Fruit fly (Drosophila melanogaster) whole organism, embryonic: Measurements from ENCODE around the gene CAH16.

Source experiments
- Abd-B ChIP-seq: fragments of 200-800 bp; sonication (Bioruptor generic); optimal IDR thresholded peaks from 2 replicates; lab custom pipeline; 2018; ENCODE audit warnings: missing biosample characterization, mild to moderate bottlenecking, missing genetic modification characterization, moderate library complexity
- Atf6 ChIP-seq: fragments of 200-800 bp; sonication (Bioruptor generic); IDR thresholded peaks from 2 replicates; pipeline ENCODE4 v1.3.6; 2022; ENCODE audit warnings: missing biosample characterization, missing genetic modification characterization
- Bgb ChIP-seq: fragments of 200-800 bp; sonication (Bioruptor generic); IDR thresholded peaks from 2 replicates; pipeline ENCODE4 v1.3.6; 2022; ENCODE audit warnings: missing biosample characterization, missing genetic modification characterization; ENCODE audit not compliant: partially characterized antibody
- CG10209 ChIP-seq: fragments of 200-800 bp; sonication (Bioruptor generic); optimal IDR thresholded peaks from 3 replicates; lab custom pipeline; 2017; ENCODE audit warnings: missing biosample characterization, mild to moderate bottlenecking, missing genetic modification characterization, missing genetic modification reagents
- CG1233 ChIP-seq: fragments of 200-800 bp; sonication (Bioruptor generic); optimal IDR thresholded peaks from 4 replicates; lab custom pipeline; 2018; ENCODE audit warnings: missing biosample characterization, mild to moderate bottlenecking, missing genetic modification characterization
- CG13287 ChIP-seq: fragments of 200-800 bp; sonication (Bioruptor generic); IDR thresholded peaks from 2 replicates; pipeline ENCODE4 v1.3.6; 2022; ENCODE audit warnings: missing biosample characterization, missing genetic modification characterization; ENCODE audit not compliant: partially characterized antibody
- CG13424 ChIP-seq: fragments of 200-800 bp; sonication (Bioruptor generic); optimal IDR thresholded peaks from 2 replicates; lab custom pipeline; 2019; ENCODE audit warnings: missing biosample characterization, mild to moderate bottlenecking, missing genetic modification characterization, moderate library complexity
- CG13624 ChIP-seq: fragments of 200-800 bp; sonication (Bioruptor generic); optimal IDR thresholded peaks from 2 replicates; lab custom pipeline; 2016; ENCODE audit warnings: missing biosample characterization, missing genetic modification characterization
- CG14710 ChIP-seq: fragments of 200-800 bp; sonication (Bioruptor generic); optimal IDR thresholded peaks from 3 replicates; lab custom pipeline; 2019; ENCODE audit warnings: missing biosample characterization, mild to moderate bottlenecking, missing genetic modification characterization, moderate library complexity
- CG15514 ChIP-seq: fragments of 200-800 bp; sonication (Bioruptor generic); optimal IDR thresholded peaks from 3 replicates; lab custom pipeline; 2017; ENCODE audit warnings: missing biosample characterization, missing genetic modification characterization, mild to moderate bottlenecking, moderate library complexity, missing genetic modification reagents
- CG1603 ChIP-seq: fragments of 200-800 bp; sonication (Bioruptor generic); optimal IDR thresholded peaks from 2 replicates; lab custom pipeline; 2019; ENCODE audit warnings: missing biosample characterization, mild to moderate bottlenecking, missing genetic modification characterization, moderate library complexity
- CG2712 ChIP-seq: fragments of 200-800 bp; optimal IDR thresholded peaks from 3 replicates; lab custom pipeline; 2019; ENCODE audit warnings: missing biosample characterization, mild to moderate bottlenecking, missing genetic modification characterization, moderate library complexity
- CG34224 ChIP-seq: fragments of 200-800 bp; sonication (Bioruptor generic); IDR thresholded peaks from 3 replicates; pipeline ENCODE4 v1.3.6; 2022; ENCODE audit warnings: missing biosample characterization, missing genetic modification characterization; ENCODE audit not compliant: partially characterized antibody
- CG42726 ChIP-seq: fragments of 200-800 bp; sonication (Bioruptor generic); IDR thresholded peaks from 2 replicates; pipeline ENCODE4 v1.3.6; 2022; ENCODE audit warnings: missing biosample characterization, missing genetic modification characterization; ENCODE audit not compliant: partially characterized antibody
- CG5245 ChIP-seq: fragments of 200-800 bp; sonication (Bioruptor generic); optimal IDR thresholded peaks from 3 replicates; lab custom pipeline; 2016; ENCODE audit warnings: missing biosample characterization, missing genetic modification characterization
- CG9817 ChIP-seq: fragments of 200-800 bp; sonication (Bioruptor generic); optimal IDR thresholded peaks from 2 replicates; lab custom pipeline; 2018; ENCODE audit warnings: missing biosample characterization, mild to moderate bottlenecking, missing genetic modification characterization, moderate library complexity
- CHES-1-like ChIP-seq: fragments of 200-800 bp; sonication (Bioruptor generic); optimal IDR thresholded peaks from 2 replicates; lab custom pipeline; 2016; ENCODE audit warnings: missing biosample characterization, missing genetic modification characterization
- Dp ChIP-seq: fragments of 200-800 bp; sonication (Bioruptor generic); optimal IDR thresholded peaks from 2 replicates; lab custom pipeline; 2018; ENCODE audit warnings: missing biosample characterization, mild to moderate bottlenecking, missing genetic modification characterization, moderate library complexity
- Elba2 ChIP-seq: fragments of 200-800 bp; sonication (Bioruptor generic); optimal IDR thresholded peaks from 3 replicates; lab custom pipeline; 2016; ENCODE audit warnings: missing biosample characterization, missing genetic modification characterization
- Fer2 ChIP-seq: fragments of 200-800 bp; sonication (Bioruptor generic); optimal IDR thresholded peaks from 2 replicates; lab custom pipeline; 2018; ENCODE audit warnings: missing biosample characterization, mild to moderate bottlenecking, missing genetic modification characterization, moderate library complexity
- HLH4C ChIP-seq: fragments of 200-800 bp; sonication (Bioruptor generic); IDR thresholded peaks from 3 replicates; pipeline ENCODE4 v1.3.6; 2022; ENCODE audit warnings: missing biosample characterization, missing genetic modification characterization; ENCODE audit not compliant: partially characterized antibody
- Hr78 ChIP-seq, 2 experiments: fragments of 200-800 bp in 1 of 2; fragments of >200 bp in 1 of 2; sonication (Bioruptor generic) in 1 of 2; optimal IDR thresholded peaks; 2 replicates each; lab custom pipeline; 2017 to 2019; ENCODE audit warnings: missing biosample characterization in 2 of 2, missing genetic modification characterization in 2 of 2, mild to moderate bottlenecking in 1 of 2, moderate library complexity in 1 of 2
- Mrtf ChIP-seq: fragments of 200-800 bp; sonication (Bioruptor generic); IDR thresholded peaks from 3 replicates; pipeline ENCODE4 v1.3.6; 2022; ENCODE audit warnings: missing biosample characterization, missing genetic modification characterization
- Opbp ChIP-seq: fragments of 200-800 bp; sonication (Bioruptor generic); IDR thresholded peaks from 3 replicates; pipeline ENCODE4 v1.3.6; 2022; ENCODE audit warnings: missing biosample characterization, missing genetic modification characterization; ENCODE audit not compliant: partially characterized antibody
- Pdp1 ChIP-seq, 2 experiments: fragments of 200-800 bp; sonication (Bioruptor generic); optimal IDR thresholded peaks; 3 replicates each; lab custom pipeline; 2016; ENCODE audit warnings: missing biosample characterization in 2 of 2, missing genetic modification characterization in 2 of 2, mild to moderate bottlenecking in 1 of 2, moderate library complexity in 1 of 2
- Scr ChIP-seq: fragments of 200-800 bp; sonication (Bioruptor generic); IDR thresholded peaks from 2 replicates; pipeline ENCODE4 v1.3.6; 2022; ENCODE audit warnings: missing biosample characterization, missing genetic modification characterization; ENCODE audit not compliant: partially characterized antibody
- YL-1 ChIP-seq: fragments of 200-800 bp; sonication (Bioruptor generic); optimal IDR thresholded peaks from 3 replicates; lab custom pipeline; 2017; ENCODE audit warnings: missing biosample characterization, mild to moderate bottlenecking, missing genetic modification characterization
- chinmo ChIP-seq: fragments of 200-800 bp; sonication (Bioruptor generic); IDR thresholded peaks from 4 replicates; pipeline ENCODE4 v1.3.6; 2022; ENCODE audit warnings: missing biosample characterization, missing genetic modification characterization; ENCODE audit not compliant: partially characterized antibody
- dan ChIP-seq: fragments of 200-800 bp; sonication (Bioruptor generic); IDR thresholded peaks from 2 replicates; pipeline ENCODE4 v1.3.6; 2022; ENCODE audit warnings: missing biosample characterization, missing genetic modification characterization
- dimm ChIP-seq: fragments of 200-800 bp; sonication (Bioruptor generic); IDR thresholded peaks from 2 replicates; pipeline ENCODE4 v1.3.6; 2022; ENCODE audit warnings: missing biosample characterization, missing genetic modification characterization
- gsb-n ChIP-seq: fragments of 200-800 bp; sonication (Bioruptor generic); optimal IDR thresholded peaks from 3 replicates; lab custom pipeline; 2018; ENCODE audit warnings: missing biosample characterization, mild to moderate bottlenecking, missing genetic modification characterization
- hbn ChIP-seq: fragments of 200-800 bp; sonication (Bioruptor generic); IDR thresholded peaks from 2 replicates; pipeline ENCODE4 v1.3.6; 2022; ENCODE audit warnings: missing biosample characterization, missing genetic modification characterization; ENCODE audit not compliant: partially characterized antibody
- inv ChIP-seq: fragments of 200-800 bp; sonication (Bioruptor generic); IDR thresholded peaks from 2 replicates; pipeline ENCODE4 v1.3.6; 2022; ENCODE audit warnings: missing biosample characterization, missing genetic modification characterization; ENCODE audit not compliant: partially characterized antibody
- jing ChIP-seq: fragments of 200-800 bp; sonication (Bioruptor generic); optimal IDR thresholded peaks from 2 replicates; lab custom pipeline; 2018; ENCODE audit warnings: missing biosample characterization, mild to moderate bottlenecking, missing genetic modification characterization
- knrl ChIP-seq: fragments of 200-800 bp; sonication (Bioruptor generic); IDR thresholded peaks from 3 replicates; pipeline ENCODE4 v1.3.6; 2022; ENCODE audit warnings: missing biosample characterization, missing genetic modification characterization; ENCODE audit not compliant: partially characterized antibody
- lola ChIP-seq, 3 experiments: fragments of >200 bp in 2 of 3; fragments of 200-800 bp in 1 of 3; sonication (Bioruptor generic) in 1 of 3; optimal IDR thresholded peaks; 2 replicates each; lab custom pipeline; 2017 to 2019; ENCODE audit warnings: missing biosample characterization in 3 of 3, missing genetic modification characterization in 3 of 3, mild to moderate bottlenecking in 1 of 3, moderate library complexity in 1 of 3
- mld ChIP-seq: fragments of 200-800 bp; sonication (Bioruptor generic); IDR thresholded peaks from 3 replicates; pipeline ENCODE4 v1.3.6; 2022; ENCODE audit warnings: missing biosample characterization, missing genetic modification characterization; ENCODE audit not compliant: partially characterized antibody
- nmo ChIP-seq: fragments of 200-800 bp; sonication (Bioruptor generic); optimal IDR thresholded peaks from 2 replicates; lab custom pipeline; 2018; ENCODE audit warnings: missing biosample characterization, mild to moderate bottlenecking, missing genetic modification characterization, moderate library complexity
- otp ChIP-seq: fragments of 200-800 bp; sonication (Bioruptor generic); IDR thresholded peaks from 3 replicates; pipeline ENCODE4, ENCODE4 v1.3.6; 2022; ENCODE audit warnings: missing biosample characterization, missing genetic modification characterization
- scrt ChIP-seq: fragments of 200-800 bp; sonication (Bioruptor generic); optimal IDR thresholded peaks from 2 replicates; lab custom pipeline; 2018; ENCODE audit warnings: missing biosample characterization, mild to moderate bottlenecking, missing genetic modification characterization, moderate library complexity
- sens ChIP-seq: fragments of 200-800 bp; sonication (Bioruptor generic); peaks from one replicate; lab custom pipeline; 2016; ENCODE audit warnings: missing biosample characterization, missing genetic modification characterization
- sim ChIP-seq: fragments of 200-800 bp; sonication (Bioruptor generic); IDR thresholded peaks from 2 replicates; pipeline ENCODE4 v1.3.6; 2022; ENCODE audit warnings: missing biosample characterization, missing genetic modification characterization
- sna ChIP-seq: fragments of 200-800 bp; sonication (Bioruptor generic); IDR thresholded peaks from 2 replicates; pipeline ENCODE4 v1.3.6; 2022; ENCODE audit warnings: missing biosample characterization, missing genetic modification characterization; ENCODE audit not compliant: partially characterized antibody
- stwl ChIP-seq: fragments of 200-800 bp; sonication (Bioruptor generic); optimal IDR thresholded peaks from 3 replicates; lab custom pipeline; 2018; ENCODE audit warnings: missing biosample characterization, mild to moderate bottlenecking, missing genetic modification characterization, moderate library complexity
- sug ChIP-seq: fragments of 200-800 bp; optimal IDR thresholded peaks from 2 replicates; lab custom pipeline; 2019; ENCODE audit warnings: missing biosample characterization, mild to moderate bottlenecking, missing genetic modification characterization, moderate library complexity
- tgo ChIP-seq: fragments of 200-800 bp; sonication (Bioruptor generic); IDR thresholded peaks from 3 replicates; pipeline ENCODE4 v1.3.6; 2022; ENCODE audit warnings: missing biosample characterization, missing genetic modification characterization
- trem ChIP-seq: fragments of 200-800 bp; optimal IDR thresholded peaks from 3 replicates; lab custom pipeline; 2019; ENCODE audit warnings: missing biosample characterization, mild to moderate bottlenecking, missing genetic modification characterization, moderate library complexity

Gene CAH16

dm6 chr3R:31254808-31255207 is 5.2 kb upstream of the CAH16 start, which contains the start of the genes CG1750 and spn-F (continued):
- TF ChIP-seq scrt (GFP tag; lab: Kevin White, UChicago): peak; percentile 91
- TF ChIP-seq CG10209 (GFP tag; lab: Kevin White, UChicago): no peak
- TF ChIP-seq Mrtf (GFP tag; lab: Robert Waterston, UW): no peak
- TF ChIP-seq Elba2 (GFP tag; lab: Kevin White, UChicago): peak; percentile 66
- peak; percentile 23 for TF ChIP-seq CG15514 (GFP tag; lab: Kevin White, UChicago)
- TF ChIP-seq otp (GFP tag; lab: Robert Waterston, UW): no peak
- TF ChIP-seq knrl (GFP tag; lab: Robert Waterston, UW): peak; percentile 71; the same call in 2 of the 3 replicates
- no peak for TF ChIP-seq dan (GFP tag; lab: Robert Waterston, UW)
- TF ChIP-seq HLH4C (GFP tag; lab: Robert Waterston, UW): 0 out of 3 replicates have a peak, but pooled peaks have one; percentile 30
- peak; percentile 64 for TF ChIP-seq stwl (tag; lab: Kevin White, UChicago)
- TF ChIP-seq CG14710 (tag; lab: Kevin White, UChicago): peak; percentile 50
- TF ChIP-seq trem: peak; percentile 62
- TF ChIP-seq YL-1: peak; percentile 43
- 0 out of 4 replicates have a peak, but pooled peaks have one; percentile 60 for TF ChIP-seq chinmo (GFP tag; lab: Robert Waterston, UW)
- TF ChIP-seq CG9817 (tag; lab: Kevin White, UChicago): no peak
- peak; percentile 20 for TF ChIP-seq CG13424
- TF ChIP-seq Pdp1 (GFP tag; optimal IDR thresholded peaks at IDR 0.05; lab: Kevin White, UChicago): peak in 1 of 2 experiments; percentile 98
- TF ChIP-seq CG42726 (GFP tag; lab: Robert Waterston, UW): no peak
- peak; percentile 85 for TF ChIP-seq sna
- no peak for TF ChIP-seq CHES-1-like (GFP tag; lab: Kevin White, UChicago)
- TF ChIP-seq jing (GFP tag; lab: Kevin White, UChicago): no peak
- TF ChIP-seq Hr78 (GFP tag; optimal IDR thresholded peaks at IDR 0.05; lab: Kevin White, UChicago): peak in 1 of 2 experiments; percentile 0
- no peak for TF ChIP-seq CG2712 (tag; lab: Kevin White, UChicago)
- TF ChIP-seq CG5245 (GFP tag; lab: Kevin White, UChicago): no peak
- peak; percentile 56 for TF ChIP-seq Bgb (GFP tag; lab: Robert Waterston, UW)
- TF ChIP-seq CG1603 (tag; lab: Kevin White, UChicago): peak; percentile 5
- peak; percentile 14 for TF ChIP-seq Dp (GFP tag; lab: Kevin White, UChicago)
- TF ChIP-seq Fer2 (tag; lab: Kevin White, UChicago): no peak
- no peak for TF ChIP-seq sim
- peak; percentile 13 for TF ChIP-seq sug (tag; lab: Kevin White, UChicago)
- peak; percentile 54 for TF ChIP-seq gsb-n (tag; lab: Kevin White, UChicago)
- no peak for TF ChIP-seq CG13624 (GFP tag; lab: Kevin White, UChicago)
- TF ChIP-seq hbn (GFP tag; lab: Robert Waterston, UW): peak; percentile 73
- 0 out of 3 replicates have a peak, but pooled peaks have one; percentile 36 for TF ChIP-seq Opbp (GFP tag; lab: Robert Waterston, UW)
- TF ChIP-seq tgo (GFP tag; lab: Robert Waterston, UW): no peak
- TF ChIP-seq inv (GFP tag; lab: Robert Waterston, UW): peak; percentile 56
- TF ChIP-seq nmo (GFP tag; lab: Kevin White, UChicago): peak; percentile 32
- TF ChIP-seq dimm (GFP tag; lab: Robert Waterston, UW): no peak
- peak; percentile 78 for TF ChIP-seq Scr (GFP tag; lab: Robert Waterston, UW)
- peak; percentile 49; the same call in 2 of the 3 replicates for TF ChIP-seq CG34224 (GFP tag; lab: Robert Waterston, UW)
- peak in 1 of 3 experiments; percentile 1 for TF ChIP-seq lola (GFP tag; optimal IDR thresholded peaks at IDR 0.05; lab: Kevin White, UChicago)
- no peak for TF ChIP-seq Atf6 (GFP tag; lab: Robert Waterston, UW)
- no peak for TF ChIP-seq CG1233 (GFP tag; lab: Kevin White, UChicago)
- 0 out of 3 replicates have a peak, but pooled peaks have one; percentile 22 for TF ChIP-seq mld (GFP tag; lab: Robert Waterston, UW)
- peak; percentile 60 for TF ChIP-seq sens (GFP tag; lab: Kevin White, UChicago)
- peak; percentile 33 for TF ChIP-seq Abd-B (GFP tag; lab: Kevin White, UChicago)
- TF ChIP-seq CG13287 (GFP tag; lab: Robert Waterston, UW): peak; percentile 82
